Worm (Caenorhabditis elegans) whole organism, L1 larva: ENCODE measurements around the gene let-716.

Source experiments
- C04F5.9 ChIP-seq: sonication (generic microtip); optimal IDR thresholded peaks from 2 replicates; lab custom pipeline; 2016; ENCODE audit warnings: missing genetic modification characterization, missing compliant biosample characterization
- C34B4.2 ChIP-seq: sonication (generic microtip); optimal IDR thresholded peaks from 2 replicates; lab custom pipeline; 2017; ENCODE audit warnings: mild to moderate bottlenecking, missing genetic modification characterization, missing compliant biosample characterization
- F16B12.6 ChIP-seq: fragments of 150-350 bp; optimal IDR thresholded peaks from 2 replicates; lab custom pipeline; 2014; ENCODE audit warnings: missing biosample characterization, missing genetic modification characterization
- Y116A8C.19 ChIP-seq: sonication (generic microtip); optimal IDR thresholded peaks from 2 replicates; lab custom pipeline; 2016; ENCODE audit warnings: missing compliant biosample characterization, missing genetic modification characterization, borderline replicate concordance
- alr-1 ChIP-seq: fragments of 200-800 bp; sonication (Bioruptor generic); optimal IDR thresholded peaks from 2 replicates; lab custom pipeline; 2018; ENCODE audit warnings: borderline replicate concordance, mild to moderate bottlenecking, missing genetic modification characterization, missing compliant biosample characterization
- aly-2 ChIP-seq: fragments of 150-350 bp; optimal IDR thresholded peaks from 2 replicates; lab custom pipeline; 2014; ENCODE audit warnings: missing biosample characterization, missing genetic modification characterization
- blmp-1 ChIP-seq: fragments of 150-350 bp; optimal IDR thresholded peaks from 2 replicates; lab custom pipeline; 2014; ENCODE audit warnings: missing biosample characterization, missing genetic modification characterization
- ceh-8 ChIP-seq: fragments of 200-800 bp; sonication (Bioruptor generic); optimal IDR thresholded peaks from 2 replicates; lab custom pipeline; 2018; ENCODE audit warnings: mild to moderate bottlenecking, missing genetic modification characterization, moderate library complexity, missing compliant biosample characterization
- ceh-90 ChIP-seq: sonication (generic microtip); optimal IDR thresholded peaks from 2 replicates; lab custom pipeline; 2016; ENCODE audit warnings: missing genetic modification characterization, missing compliant biosample characterization
- dsc-1 ChIP-seq: sonication (generic microtip); optimal IDR thresholded peaks from 2 replicates; lab custom pipeline; 2016; ENCODE audit warnings: mild to moderate bottlenecking, missing genetic modification characterization, missing compliant biosample characterization
- elt-2 ChIP-seq: sonication (generic microtip); optimal IDR thresholded peaks from 2 replicates; lab custom pipeline; 2016; ENCODE audit warnings: missing genetic modification characterization, mild to moderate bottlenecking, inconsistent platforms, missing compliant biosample characterization, missing genetic modification reagents
- elt-3 ChIP-seq, 6 experiments: fragments of 150-350 bp in 1 of 6; sonication (generic microtip); optimal IDR thresholded peaks; 2 replicates each; lab custom pipeline; 2017 to 2018; ENCODE audit warnings: missing biosample characterization in 6 of 6, missing genetic modification characterization in 6 of 6, inconsistent platforms in 1 of 6
- fkh-8 ChIP-seq: sonication (generic microtip); optimal IDR thresholded peaks from 2 replicates; lab custom pipeline; 2016; ENCODE audit warnings: mild to moderate bottlenecking, missing genetic modification characterization, missing compliant biosample characterization
- grh-1 ChIP-seq: fragments of 200-800 bp; sonication (Bioruptor generic); IDR thresholded peaks from 2 replicates; pipeline ENCODE4 v1.3.6; 2022; ENCODE audit warnings: missing genetic modification reagents, missing genetic modification characterization, missing compliant biosample characterization
- hlh-17 ChIP-seq: fragments of 200-800 bp; sonication (Bioruptor generic); optimal IDR thresholded peaks from 2 replicates; lab custom pipeline; 2018; ENCODE audit warnings: missing genetic modification characterization, mild to moderate bottlenecking, missing compliant biosample characterization, moderate library complexity, borderline replicate concordance
- hlh-4 ChIP-seq: sonication (generic microtip); optimal IDR thresholded peaks from 2 replicates; lab custom pipeline; 2016; ENCODE audit warnings: mild to moderate bottlenecking, missing genetic modification characterization, missing compliant biosample characterization
- hpl-2 ChIP-seq: fragments of 150-350 bp; optimal IDR thresholded peaks from 2 replicates; lab custom pipeline; 2014; ENCODE audit warnings: missing biosample characterization, missing genetic modification reagents, missing genetic modification characterization
- jun-1 ChIP-seq: fragments of 150-350 bp; optimal IDR thresholded peaks from 2 replicates; lab custom pipeline; 2014; ENCODE audit warnings: missing biosample characterization, missing genetic modification reagents, missing genetic modification characterization
- lin-13 ChIP-seq: fragments of 150-350 bp; optimal IDR thresholded peaks from 2 replicates; lab custom pipeline; 2014; ENCODE audit warnings: missing biosample characterization, missing genetic modification reagents, missing genetic modification characterization
- lin-14 ChIP-seq: fragments of 200-800 bp; sonication (Bioruptor generic); optimal IDR thresholded peaks from 2 replicates; lab custom pipeline; 2018; ENCODE audit warnings: mild to moderate bottlenecking, missing genetic modification characterization, moderate library complexity, missing compliant biosample characterization
- lin-15B ChIP-seq: fragments of 150-350 bp; sonication (generic microtip); optimal IDR thresholded peaks from 3 replicates; lab custom pipeline; 2014; ENCODE audit warnings: missing biosample characterization, missing genetic modification characterization
- lin-35 ChIP-seq, 2 experiments: fragments of 150-350 bp; optimal IDR thresholded peaks; 2 replicates each; lab custom pipeline; 2014; ENCODE audit warnings: missing biosample characterization in 2 of 2, missing genetic modification characterization in 2 of 2, missing genetic modification reagents in 2 of 2
- lin-39 ChIP-seq: fragments of 150-350 bp; optimal IDR thresholded peaks from 2 replicates; lab custom pipeline; 2014; ENCODE audit warnings: missing biosample characterization, missing genetic modification reagents, missing genetic modification characterization
- lsy-2 ChIP-seq, 2 experiments: fragments of 150-350 bp; optimal IDR thresholded peaks; 2 replicates each; lab custom pipeline; 2014; ENCODE audit warnings: missing biosample characterization in 2 of 2, missing genetic modification characterization in 2 of 2
- mab-9 ChIP-seq: fragments of 200-800 bp; sonication (Bioruptor generic); IDR thresholded peaks from 2 replicates; pipeline ENCODE4 v1.3.6; 2022; ENCODE audit warnings: missing genetic modification reagents, missing genetic modification characterization, missing compliant biosample characterization
- mdl-1 ChIP-seq, 2 experiments: fragments of 150-350 bp; optimal IDR thresholded peaks; 2 replicates each; lab custom pipeline; 2014 to 2017; ENCODE audit warnings: missing biosample characterization in 2 of 2, missing genetic modification characterization in 2 of 2, inconsistent platforms in 1 of 2
- mef-2 ChIP-seq: fragments of 150-350 bp; optimal IDR thresholded peaks from 2 replicates; lab custom pipeline; 2014; ENCODE audit warnings: missing biosample characterization, missing genetic modification characterization
- mep-1 ChIP-seq: fragments of 150-350 bp; optimal IDR thresholded peaks from 2 replicates; lab custom pipeline; 2014; ENCODE audit warnings: missing biosample characterization, missing genetic modification characterization
- nhr-11 ChIP-seq: fragments of 150-350 bp; optimal IDR thresholded peaks from 2 replicates; lab custom pipeline; 2014; ENCODE audit warnings: missing biosample characterization, missing genetic modification characterization
- nhr-19 ChIP-seq: fragments of 200-800 bp; sonication (Bioruptor generic); conservative IDR thresholded peaks from 2 replicates; pipeline ENCODE4 v1.3.6; 2022; ENCODE audit warnings: missing genetic modification characterization, missing compliant biosample characterization
- nhr-20 ChIP-seq: sonication (generic microtip); optimal IDR thresholded peaks from 2 replicates; lab custom pipeline; 2016; ENCODE audit warnings: mild to moderate bottlenecking, missing genetic modification characterization, missing compliant biosample characterization
- nhr-237 ChIP-seq: fragments of 150-350 bp; optimal IDR thresholded peaks from 2 replicates; lab custom pipeline; 2014; ENCODE audit warnings: missing biosample characterization, missing genetic modification characterization
- nhr-47 ChIP-seq: sonication (generic microtip); optimal IDR thresholded peaks from 2 replicates; lab custom pipeline; 2016; ENCODE audit warnings: mild to moderate bottlenecking, missing genetic modification characterization, moderate library complexity, missing compliant biosample characterization
- nhr-71 ChIP-seq: sonication (generic microtip); optimal IDR thresholded peaks from 2 replicates; lab custom pipeline; 2016; ENCODE audit warnings: mild to moderate bottlenecking, missing genetic modification characterization, moderate library complexity, missing compliant biosample characterization
- nhr-76 ChIP-seq: sonication (generic microtip); optimal IDR thresholded peaks from 2 replicates; lab custom pipeline; 2017; ENCODE audit warnings: missing biosample characterization, missing genetic modification characterization
- nhr-77 ChIP-seq: fragments of 150-350 bp; optimal IDR thresholded peaks from 2 replicates; lab custom pipeline; 2014; ENCODE audit warnings: missing biosample characterization, missing genetic modification characterization
- nhr-84 ChIP-seq: sonication (generic microtip); optimal IDR thresholded peaks from 2 replicates; lab custom pipeline; 2017; ENCODE audit warnings: missing biosample characterization, missing genetic modification characterization
- nhr-90 ChIP-seq: sonication (generic microtip); optimal IDR thresholded peaks from 2 replicates; lab custom pipeline; 2016; ENCODE audit warnings: mild to moderate bottlenecking, missing genetic modification characterization, missing compliant biosample characterization; ENCODE audit not compliant: poor library complexity
- rnt-1 ChIP-seq: sonication (generic microtip); optimal IDR thresholded peaks from 2 replicates; lab custom pipeline; 2016; ENCODE audit warnings: mild to moderate bottlenecking, missing genetic modification characterization, moderate library complexity, missing compliant biosample characterization
- snu-23 ChIP-seq: sonication (generic microtip); optimal IDR thresholded peaks from 2 replicates; lab custom pipeline; 2016; ENCODE audit warnings: missing genetic modification characterization, missing compliant biosample characterization
- sup-37 ChIP-seq: fragments of 200-800 bp; sonication (Bioruptor generic); optimal IDR thresholded peaks from 2 replicates; lab custom pipeline; 2018; ENCODE audit warnings: mild to moderate bottlenecking, missing genetic modification characterization, missing compliant biosample characterization
- swsn-7 ChIP-seq: sonication (generic microtip); optimal IDR thresholded peaks from 2 replicates; lab custom pipeline; 2016; ENCODE audit warnings: missing genetic modification characterization, missing compliant biosample characterization
- unc-130 ChIP-seq: fragments of 150-350 bp; optimal IDR thresholded peaks from 2 replicates; lab custom pipeline; 2017; ENCODE audit warnings: missing biosample characterization, missing genetic modification characterization, inconsistent platforms
- unc-30 ChIP-seq: sonication (generic microtip); optimal IDR thresholded peaks from 2 replicates; lab custom pipeline; 2017; ENCODE audit warnings: missing biosample characterization, missing genetic modification characterization
- unc-86 ChIP-seq: sonication (generic microtip); optimal IDR thresholded peaks from 2 replicates; lab custom pipeline; 2016; ENCODE audit warnings: missing genetic modification characterization, missing compliant biosample characterization
- unc-98 ChIP-seq: fragments of 200-800 bp; sonication (Bioruptor generic); IDR thresholded peaks from 2 replicates; pipeline ENCODE4 v1.3.6; 2022; ENCODE audit warnings: missing genetic modification characterization, missing compliant biosample characterization
- vab-15 ChIP-seq: sonication (generic microtip); optimal IDR thresholded peaks from 2 replicates; lab custom pipeline; 2017; ENCODE audit warnings: missing genotype, mild to moderate bottlenecking, missing genetic modification characterization, missing compliant biosample characterization
- zag-1 ChIP-seq: fragments of 150-350 bp; optimal IDR thresholded peaks from 2 replicates; lab custom pipeline; 2014; ENCODE audit warnings: missing biosample characterization, missing genetic modification characterization
- zip-4 ChIP-seq: fragments of 200-800 bp; sonication (Bioruptor generic); optimal IDR thresholded peaks from 2 replicates; lab custom pipeline; 2018; ENCODE audit warnings: mild to moderate bottlenecking, missing genetic modification characterization, moderate library complexity, missing compliant biosample characterization
- ztf-11 ChIP-seq, 2 experiments: sonication (generic microtip); optimal IDR thresholded peaks; 2 replicates each; lab custom pipeline; 2016 to 2017; ENCODE audit warnings: missing genetic modification characterization in 2 of 2, missing biosample characterization in 1 of 2, missing compliant biosample characterization in 1 of 2

The let-716 gene

DNA sequence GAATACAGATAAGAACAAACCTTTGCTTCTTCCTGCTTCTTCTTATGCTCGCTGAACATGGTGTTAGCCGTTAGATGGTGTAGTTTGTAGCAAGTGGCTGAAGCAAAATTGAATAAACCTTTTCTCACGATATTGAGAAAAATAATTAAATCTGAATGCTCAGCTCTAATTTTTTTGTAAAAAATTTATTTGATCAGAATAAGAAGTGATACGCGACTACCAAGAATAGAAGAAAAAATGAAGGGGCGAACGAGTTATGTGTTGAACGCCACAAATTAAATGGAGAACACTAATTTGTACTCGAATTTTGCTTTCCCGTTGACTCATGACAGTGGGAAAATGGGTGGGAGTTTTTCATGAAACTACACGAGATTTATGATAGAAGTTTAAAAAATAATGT is 40.1 kb upstream of the let-716 start, which contains the start of gene C56G2.9:
C56G2.9 (minus strand) TSS at position 101 of the 400 bp plus-strand sequence.
- TF ChIP-seq lsy-2 (tag; optimal IDR thresholded peaks at IDR 0.05; lab: Kevin White, UChicago) = no peak

DNA sequence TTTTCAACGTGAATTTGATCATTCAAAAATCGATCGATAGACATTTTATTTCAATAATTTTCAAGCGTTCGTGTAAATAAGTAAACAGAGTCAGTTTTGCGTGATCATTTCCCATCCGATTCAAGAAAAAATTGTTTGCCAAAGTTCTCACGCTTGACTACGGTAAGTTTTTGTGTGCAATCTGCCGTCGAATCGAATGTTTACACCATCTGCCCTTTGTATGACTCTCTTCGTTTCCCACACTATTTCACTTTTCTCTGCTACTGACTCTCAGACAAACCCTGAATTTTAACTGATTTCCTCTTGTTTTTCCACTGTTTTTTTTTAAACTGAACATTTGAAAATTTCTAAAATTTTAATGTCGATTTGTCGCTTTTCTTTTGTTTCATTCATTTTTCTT is 38.6 kb upstream of the let-716 start:
- TF ChIP-seq lin-14 = peak; percentile 91
- TF ChIP-seq unc-86 (tag; lab: Kevin White, UChicago) = peak; percentile 78
- TF ChIP-seq nhr-71 = peak; percentile 93
- TF ChIP-seq vab-15 (tag; lab: Kevin White, UChicago) = no peak
- TF ChIP-seq ztf-11 (tag; optimal IDR thresholded peaks at IDR 0.05; lab: Kevin White, UChicago) = peak in 1 of 2 experiments; percentile 40
- peak; percentile 83 for TF ChIP-seq nhr-77
- no peak for TF ChIP-seq unc-30 (tag; lab: Kevin White, UChicago)
- TF ChIP-seq mep-1 (tag; lab: Kevin White, UChicago) = peak; percentile 89
- 0 out of 2 replicates have a peak, but pooled peaks have one; percentile 26 for TF ChIP-seq unc-98 (GFP tag; lab: Robert Waterston, UW)
- TF ChIP-seq Y116A8C.19 = no peak
- TF ChIP-seq nhr-47 (tag; lab: Kevin White, UChicago) = peak; percentile 90
- TF ChIP-seq F16B12.6 (tag; lab: Kevin White, UChicago) = peak; percentile 97
- peak; percentile 93 for TF ChIP-seq rnt-1
- TF ChIP-seq mdl-1 (tag; optimal IDR thresholded peaks at IDR 0.05; lab: Kevin White, UChicago) = peak in 1 of 2 experiments; percentile 79
- peak; percentile 69 for TF ChIP-seq unc-130 (tag; lab: Kevin White, UChicago)
- peak; percentile 81 for TF ChIP-seq fkh-8 (tag; lab: Kevin White, UChicago)
- TF ChIP-seq lin-15B (tag; lab: Kevin White, UChicago) = peak; percentile 51
- TF ChIP-seq nhr-84 = no peak
- TF ChIP-seq elt-3 (tag; optimal IDR thresholded peaks at IDR 0.05; lab: Kevin White, UChicago) = peak in 3 of 6 experiments; percentile 25 to 68 (median 64)
- peak; percentile 54 for TF ChIP-seq mab-9 (GFP tag; lab: Robert Waterston, UW)
- peak; percentile 21 for TF ChIP-seq ceh-90 (tag; lab: Kevin White, UChicago)
- TF ChIP-seq blmp-1 (tag; lab: Kevin White, UChicago) = peak; percentile 28
- peak; percentile 88 for TF ChIP-seq aly-2
- peak; percentile 95 for TF ChIP-seq snu-23
- no peak for TF ChIP-seq C34B4.2
- peak; percentile 39 for TF ChIP-seq ceh-8 (GFP tag; lab: Kevin White, UChicago)
- TF ChIP-seq zip-4 (GFP tag; lab: Kevin White, UChicago) = peak; percentile 39
- no peak for TF ChIP-seq hlh-17
- TF ChIP-seq lsy-2 (tag; optimal IDR thresholded peaks at IDR 0.05; lab: Kevin White, UChicago) = peak; percentile 98 to 99
- no peak for TF ChIP-seq alr-1 (tag; lab: Kevin White, UChicago)
- TF ChIP-seq grh-1 = peak; percentile 55; the same call in 1 of the 2 replicates
- peak; percentile 52 for TF ChIP-seq nhr-237
- TF ChIP-seq mef-2 = no peak
- TF ChIP-seq sup-37 (GFP tag; lab: Kevin White, UChicago) = peak; percentile 74
- TF ChIP-seq lin-39 (tag; lab: Kevin White, UChicago) = peak; percentile 33
- TF ChIP-seq nhr-19 (GFP tag; lab: Robert Waterston, UW) = peak; percentile 88
- no peak for TF ChIP-seq hlh-4 (tag; lab: Kevin White, UChicago)
- TF ChIP-seq dsc-1 (tag; lab: Kevin White, UChicago) = peak; percentile 84
- peak; percentile 89 for TF ChIP-seq swsn-7 (tag; lab: Kevin White, UChicago)
- peak; percentile 83 for TF ChIP-seq nhr-90 (tag; lab: Kevin White, UChicago)
- no peak for TF ChIP-seq nhr-76 (tag; lab: Kevin White, UChicago)
- TF ChIP-seq C04F5.9 = peak; percentile 71
- peak; percentile 73 for TF ChIP-seq hpl-2 (GFP tag; lab: Kevin White, UChicago)
- peak; percentile 94 for TF ChIP-seq nhr-20 (tag; lab: Kevin White, UChicago)
- TF ChIP-seq elt-2 (tag; lab: Kevin White, UChicago) = peak; percentile 39
- TF ChIP-seq nhr-11 (tag; lab: Kevin White, UChicago) = no peak
- TF ChIP-seq jun-1 = peak; percentile 64
- TF ChIP-seq lin-13 = peak; percentile 90
- peak; percentile 84 to 87 for TF ChIP-seq lin-35 (GFP tag; optimal IDR thresholded peaks at IDR 0.05; lab: Kevin White, UChicago)
- TF ChIP-seq zag-1 (tag; lab: Kevin White, UChicago) = peak; percentile 84
